Fruit fly (Drosophila melanogaster) whole organism, pupa: Measurements from ENCODE around the gene CG33278.

Experiments used
- CG10348 ChIP-seq: fragments of 200-800 bp; sonication (Bioruptor generic); IDR thresholded peaks from 2 replicates; pipeline ENCODE4 v1.3.6; 2022; ENCODE audit warnings: missing biosample characterization, missing genetic modification characterization
- CG12605 ChIP-seq: fragments of 200-800 bp; sonication (Bioruptor generic); IDR thresholded peaks from 2 replicates; pipeline ENCODE4 v1.3.6; 2022; ENCODE audit warnings: missing biosample characterization, missing genetic modification characterization
- CG13204 ChIP-seq: fragments of 200-800 bp; sonication (Bioruptor generic); optimal IDR thresholded peaks from 2 replicates; lab custom pipeline; 2018; ENCODE audit warnings: missing biosample characterization, mild to moderate bottlenecking, missing genetic modification characterization, moderate library complexity
- CG14655 ChIP-seq: fragments of 200-800 bp; sonication (Bioruptor generic); optimal IDR thresholded peaks from 3 replicates; lab custom pipeline; 2017; ENCODE audit warnings: mild to moderate bottlenecking, missing biosample characterization, missing genetic modification reagents, missing genetic modification characterization
- CG15710 ChIP-seq: fragments of 200-800 bp; sonication (Bioruptor generic); optimal IDR thresholded peaks from 2 replicates; lab custom pipeline; 2018; ENCODE audit warnings: missing biosample characterization, mild to moderate bottlenecking, missing genetic modification characterization, moderate library complexity
- CG17806 ChIP-seq: fragments of 200-800 bp; sonication (Bioruptor generic); optimal IDR thresholded peaks from 2 replicates; lab custom pipeline; 2018; ENCODE audit warnings: missing biosample characterization, mild to moderate bottlenecking, missing genetic modification characterization, moderate library complexity
- CG32121 ChIP-seq: fragments of 200-800 bp; sonication (Bioruptor generic); IDR thresholded peaks from 2 replicates; pipeline ENCODE4 v1.3.6; 2022; ENCODE audit warnings: missing biosample characterization, missing genetic modification characterization
- CG34367 ChIP-seq: fragments of 200-800 bp; sonication (Bioruptor generic); optimal IDR thresholded peaks from 2 replicates; lab custom pipeline; 2018; ENCODE audit warnings: missing biosample characterization, mild to moderate bottlenecking, missing genetic modification characterization
- CG4496 ChIP-seq: fragments of 200-800 bp; sonication (Bioruptor generic); IDR thresholded peaks from 3 replicates; pipeline ENCODE4 v1.3.6; 2022; ENCODE audit warnings: missing biosample characterization, missing genetic modification characterization
- CG8159 ChIP-seq: fragments of 200-800 bp; sonication (Bioruptor generic); optimal IDR thresholded peaks from 3 replicates; lab custom pipeline; 2018; ENCODE audit warnings: missing biosample characterization, mild to moderate bottlenecking, missing genetic modification characterization, moderate library complexity
- CG8301 ChIP-seq: fragments of 200-800 bp; sonication (Bioruptor generic); optimal IDR thresholded peaks from 2 replicates; lab custom pipeline; 2018; ENCODE audit warnings: missing biosample characterization, mild to moderate bottlenecking, missing genetic modification characterization
- CG9948 ChIP-seq: fragments of 200-800 bp; sonication (Bioruptor generic); optimal IDR thresholded peaks from 2 replicates; lab custom pipeline; 2018; ENCODE audit warnings: missing biosample characterization, mild to moderate bottlenecking, missing genetic modification characterization, moderate library complexity
- D1 ChIP-seq: fragments of 200-800 bp; sonication (Bioruptor generic); optimal IDR thresholded peaks from 2 replicates; lab custom pipeline; 2018; ENCODE audit warnings: missing biosample characterization, mild to moderate bottlenecking, missing genetic modification characterization, moderate library complexity
- EcR ChIP-seq: fragments of 200-800 bp; sonication (Bioruptor generic); optimal IDR thresholded peaks from 3 replicates; lab custom pipeline; 2019; ENCODE audit warnings: missing biosample characterization, missing genetic modification characterization, mild to moderate bottlenecking, moderate library complexity, missing genetic modification reagents
- Ets98B ChIP-seq: fragments of 200-800 bp; sonication (Bioruptor generic); IDR thresholded peaks from 2 replicates; pipeline ENCODE4 v1.3.6; 2022; ENCODE audit warnings: missing biosample characterization, missing genetic modification characterization
- Pif1A ChIP-seq: fragments of 200-800 bp; sonication (Bioruptor generic); optimal IDR thresholded peaks from 3 replicates; lab custom pipeline; 2016; ENCODE audit warnings: missing biosample characterization, missing genetic modification characterization
- Pif1B ChIP-seq: fragments of 200-800 bp; sonication (Bioruptor generic); optimal IDR thresholded peaks from 3 replicates; lab custom pipeline; 2016; ENCODE audit warnings: missing biosample characterization, missing genetic modification characterization
- Snoo ChIP-seq: fragments of 200-800 bp; sonication (Bioruptor generic); optimal IDR thresholded peaks from 3 replicates; lab custom pipeline; 2017; ENCODE audit warnings: missing biosample characterization, mild to moderate bottlenecking, missing genetic modification characterization, inconsistent platforms
- fd96Ca ChIP-seq: fragments of 200-800 bp; sonication (Bioruptor generic); IDR thresholded peaks from 3 replicates; pipeline ENCODE4 v1.3.6; 2022; ENCODE audit warnings: missing biosample characterization, missing genetic modification characterization
- gl ChIP-seq: fragments of 200-800 bp; sonication (Bioruptor generic); optimal IDR thresholded peaks from 2 replicates; lab custom pipeline; 2018; ENCODE audit warnings: missing biosample characterization, mild to moderate bottlenecking, missing genetic modification characterization
- rn ChIP-seq: fragments of 200-800 bp; sonication (Bioruptor generic); IDR thresholded peaks from 2 replicates; pipeline ENCODE4 v1.3.6; 2022; ENCODE audit warnings: missing biosample characterization, missing genetic modification characterization

Gene CG33278

DNA sequence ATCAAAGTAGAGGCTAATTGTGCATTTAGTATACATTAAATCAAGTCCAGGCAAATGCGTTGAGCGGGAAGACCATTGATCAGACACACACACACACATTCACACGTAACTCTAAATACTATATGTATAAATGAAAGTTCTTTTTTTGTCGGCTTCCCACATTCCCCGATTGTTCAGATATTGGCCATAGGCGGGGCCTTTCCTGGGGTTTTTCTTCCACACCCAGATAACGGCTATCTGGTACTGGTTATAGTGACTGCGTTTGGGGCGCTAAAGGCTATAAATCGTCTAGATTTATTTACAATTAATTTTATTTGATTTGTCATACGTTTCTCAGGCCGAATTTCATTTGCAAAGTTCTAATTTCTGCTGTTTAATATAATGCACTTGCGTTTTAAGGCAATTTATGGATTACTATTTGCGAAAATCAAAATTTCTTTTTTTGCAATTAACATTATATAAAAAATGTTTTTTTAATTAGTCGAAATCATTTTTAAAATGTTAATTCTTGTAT, 17.8 kb upstream of the CG33278 start:
- TF ChIP-seq Ets98B (GFP tag; lab: Robert Waterston, UW): no peak
- no peak for TF ChIP-seq Pif1A (GFP tag; lab: Kevin White, UChicago)
- TF ChIP-seq CG10348 (GFP tag; lab: Robert Waterston, UW): no peak
- TF ChIP-seq CG14655: no peak
- TF ChIP-seq CG34367 (tag; lab: Kevin White, UChicago): no peak
- no peak for TF ChIP-seq CG13204 (GFP tag; lab: Kevin White, UChicago)
- TF ChIP-seq CG17806 (tag; lab: Kevin White, UChicago): no peak
- TF ChIP-seq Pif1B (GFP tag; lab: Kevin White, UChicago): no peak
- TF ChIP-seq Snoo (tag; lab: Kevin White, UChicago): no peak
- TF ChIP-seq fd96Ca: no peak
- no peak for TF ChIP-seq EcR
- no peak for TF ChIP-seq CG12605
- TF ChIP-seq gl (tag; lab: Kevin White, UChicago): no peak
- no peak for TF ChIP-seq CG8301 (tag; lab: Kevin White, UChicago)
- TF ChIP-seq CG9948 (tag; lab: Kevin White, UChicago): no peak

DNA sequence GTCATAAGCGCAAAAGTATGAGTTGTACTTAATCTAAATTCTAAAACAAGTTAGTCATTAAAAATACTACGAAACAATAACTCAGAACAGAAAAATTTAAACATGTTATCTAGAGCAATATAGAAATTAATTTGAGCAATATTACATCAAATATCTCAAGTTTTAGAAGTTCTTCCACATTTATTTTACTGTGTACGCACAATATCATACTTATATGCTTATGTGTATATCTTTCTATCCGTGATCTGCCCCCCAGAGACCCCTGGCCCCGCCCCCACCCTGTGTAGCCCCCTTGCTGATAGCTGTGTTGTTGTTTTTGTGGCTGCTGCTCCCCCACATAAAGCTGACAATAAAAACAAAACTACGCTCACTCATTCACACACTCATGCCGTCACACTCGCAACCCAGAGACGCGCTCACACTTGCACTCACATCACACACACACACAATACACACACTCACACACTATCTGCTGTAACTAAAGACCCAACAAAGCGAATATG, 17.3 kb upstream of the CG33278 start:
- TF ChIP-seq CG17806 (tag; lab: Kevin White, UChicago) (peak; percentile 33), CG34367 (tag; lab: Kevin White, UChicago) (peak; percentile 42), CG14655 (peak; percentile 56), CG32121 (GFP tag; lab: Robert Waterston, UW) (peak; percentile 74; the same call in 1 of the 2 replicates), D1 (peak; percentile 27), Ets98B (GFP tag; lab: Robert Waterston, UW) (peak; percentile 65), CG8301 (tag; lab: Kevin White, UChicago) (peak; percentile 34), CG10348 (GFP tag; lab: Robert Waterston, UW) (no peak), fd96Ca (peak; percentile 66; the same call in 2 of the 3 replicates), rn (GFP tag; lab: Robert Waterston, UW) (peak; percentile 50; the same call in 1 of the 2 replicates), CG12605 (peak; percentile 74), CG4496 (GFP tag; lab: Robert Waterston, UW) (peak; percentile 79), Pif1A (GFP tag; lab: Kevin White, UChicago) (no peak), Pif1B (GFP tag; lab: Kevin White, UChicago) (no peak), CG8159 (tag; lab: Kevin White, UChicago) (peak; percentile 39), CG15710 (peak; percentile 9), Snoo (tag; lab: Kevin White, UChicago) (no peak), EcR (peak; percentile 76), CG13204 (GFP tag; lab: Kevin White, UChicago) (peak; percentile 28), gl (tag; lab: Kevin White, UChicago) (peak; percentile 64), CG9948 (tag; lab: Kevin White, UChicago) (peak; percentile 56)

- TF ChIP-seq CG15710: no peak
- no peak for TF ChIP-seq CG13204 (GFP tag; lab: Kevin White, UChicago)
- no peak for TF ChIP-seq fd96Ca
- TF ChIP-seq CG10348 (GFP tag; lab: Robert Waterston, UW): no peak
- no peak for TF ChIP-seq CG9948 (tag; lab: Kevin White, UChicago)
These were observed 16.5 kb upstream of the CG33278 start for dm6 chr3L:7434198-7434597.

DNA sequence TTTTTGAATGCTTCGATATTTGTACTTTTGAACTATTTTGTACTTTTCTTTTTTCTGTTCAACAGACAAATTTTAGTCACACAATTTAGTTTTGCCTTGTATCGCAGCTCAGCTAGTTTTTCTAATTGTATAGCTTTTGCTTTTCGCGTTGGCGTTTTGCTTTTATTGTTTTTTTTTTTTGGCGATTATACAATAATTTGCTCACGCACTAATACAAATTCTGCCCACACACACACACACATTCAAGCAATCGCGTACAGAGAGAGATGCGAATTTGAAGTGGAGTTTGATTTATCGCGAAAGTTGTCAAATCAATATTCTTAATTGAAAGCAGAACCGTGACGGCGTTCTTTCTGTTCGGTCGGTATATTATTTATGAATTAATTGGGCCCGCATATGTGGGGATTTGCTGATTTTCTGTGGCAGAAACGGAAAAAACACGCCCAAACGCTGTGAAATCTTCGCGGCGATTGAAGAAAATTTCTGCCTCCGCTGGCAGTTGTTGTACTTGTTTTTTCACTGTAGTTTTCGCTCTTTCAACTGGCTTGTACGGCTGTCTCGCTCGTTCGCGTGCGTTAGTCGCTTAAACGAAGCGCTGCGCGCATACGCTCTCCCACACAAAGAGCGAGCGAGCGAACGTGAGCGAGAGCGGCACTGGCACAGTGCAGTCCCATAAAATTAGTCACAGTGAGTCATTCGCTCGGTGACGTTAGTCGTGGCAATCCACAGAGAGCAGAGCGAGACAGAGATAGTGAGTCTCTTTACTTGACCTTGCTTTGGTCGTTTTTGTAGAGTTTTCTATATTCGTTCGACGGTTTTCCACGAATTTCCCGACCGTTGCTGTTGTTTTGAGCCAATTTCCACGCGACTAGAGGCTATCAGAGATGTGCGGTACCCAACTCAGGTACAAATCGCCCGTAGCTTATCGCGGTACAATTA, 15.7 kb upstream of the CG33278 start, which contains the start of gene Rac2:
TSS of gene Rac2 (minus strand) at position 476 of the 939 bp plus-strand sequence.
- TF ChIP-seq Ets98B (GFP tag; lab: Robert Waterston, UW) (peak; percentile 67), CG12605 (peak; percentile 57), fd96Ca (peak; percentile 74; the same call in 2 of the 3 replicates), CG15710 (peak; percentile 20), CG34367 (tag; lab: Kevin White, UChicago) (peak; percentile 26), gl (tag; lab: Kevin White, UChicago) (peak; percentile 52), rn (GFP tag; lab: Robert Waterston, UW) (no peak), CG8301 (tag; lab: Kevin White, UChicago) (peak; percentile 58), EcR (peak; percentile 68), CG32121 (GFP tag; lab: Robert Waterston, UW) (peak; percentile 68), CG10348 (GFP tag; lab: Robert Waterston, UW) (no peak), Pif1B (GFP tag; lab: Kevin White, UChicago) (peak; percentile 65), CG4496 (GFP tag; lab: Robert Waterston, UW) (peak; percentile 72), Snoo (tag; lab: Kevin White, UChicago) (peak; percentile 21), CG9948 (tag; lab: Kevin White, UChicago) (peak; percentile 45), CG8159 (tag; lab: Kevin White, UChicago) (peak; percentile 48), CG14655 (peak; percentile 63), Pif1A (GFP tag; lab: Kevin White, UChicago) (peak; percentile 53), D1 (no peak), CG17806 (tag; lab: Kevin White, UChicago) (peak; percentile 10), CG13204 (GFP tag; lab: Kevin White, UChicago) (peak; percentile 64)
- TF ChIP-seq, all 21 proteins: peak for 18

dm6 chr3L:7437366-7437765, 13.3 kb upstream of the CG33278 start, which contains the start of gene CG14835:
CG14835 (minus strand) TSS chr3L:7437466.
- no peak for TF ChIP-seq fd96Ca
- TF ChIP-seq D1: no peak
- no peak for TF ChIP-seq gl (tag; lab: Kevin White, UChicago)
- TF ChIP-seq Ets98B (GFP tag; lab: Robert Waterston, UW): no peak
- TF ChIP-seq Snoo (tag; lab: Kevin White, UChicago): no peak
- TF ChIP-seq CG14655: no peak
- TF ChIP-seq CG9948 (tag; lab: Kevin White, UChicago): no peak
- TF ChIP-seq CG13204 (GFP tag; lab: Kevin White, UChicago): no peak
- no peak for TF ChIP-seq CG4496 (GFP tag; lab: Robert Waterston, UW)
- TF ChIP-seq CG12605: no peak
